Worm (Caenorhabditis elegans): ENCODE data around the gene msp-19.

- TF ChIP-seq ceh-18 (tag; optimal IDR thresholded peaks at IDR 0.05) = no peak
- TF ChIP-seq ets-4 (tag; optimal IDR thresholded peaks at IDR 0.05) = no peak
- TF ChIP-seq gmeb-2 (tag; optimal IDR thresholded peaks at IDR 0.05) = no peak
- no peak for TF ChIP-seq lim-6 (tag; optimal IDR thresholded peaks at IDR 0.05)
- no peak for TF ChIP-seq sdc-2 (tag; optimal IDR thresholded peaks at IDR 0.05)
- no peak for TF ChIP-seq elt-2 (tag; optimal IDR thresholded peaks at IDR 0.05)
- no peak for TF ChIP-seq tbx-7 (tag; optimal IDR thresholded peaks at IDR 0.05)
Observed at ce11 chrIV:5230530-5230929, 29.9 kb upstream of the msp-19 start, which contains the start of gene thn-5.
